Fruit fly (Drosophila melanogaster) whole organism, prepupa: ENCODE measurements around the gene CG14237.

Experiments used
- Blimp-1 ChIP-seq: fragments of 200-800 bp; sonication (Bioruptor generic); optimal IDR thresholded peaks from 3 replicates; lab custom pipeline; 2017; ENCODE audit warnings: missing biosample characterization, missing genetic modification characterization, mild to moderate bottlenecking, moderate library complexity, missing genetic modification reagents
- CG10631 ChIP-seq: fragments of 200-800 bp; sonication (Bioruptor generic); optimal IDR thresholded peaks from 2 replicates; lab custom pipeline; 2016; ENCODE audit warnings: missing biosample characterization, missing genetic modification characterization
- CG10669 ChIP-seq: fragments of 200-800 bp; sonication (Bioruptor generic); optimal IDR thresholded peaks from 3 replicates; lab custom pipeline; 2018; ENCODE audit warnings: missing biosample characterization, mild to moderate bottlenecking, missing genetic modification characterization, moderate library complexity
- CG11294 ChIP-seq: fragments of 200-800 bp; sonication (Bioruptor generic); IDR thresholded peaks from 2 replicates; pipeline ENCODE4 v1.3.6; 2022; ENCODE audit warnings: missing biosample characterization, missing genetic modification characterization
- CG11762 ChIP-seq: fragments of 200-800 bp; sonication (Bioruptor generic); optimal IDR thresholded peaks from 3 replicates; lab custom pipeline; 2016; ENCODE audit warnings: missing biosample characterization, missing genetic modification characterization; ENCODE audit not compliant: insufficient read depth
- CG15336 ChIP-seq: fragments of 200-800 bp; sonication (Bioruptor generic); IDR thresholded peaks from 2 replicates; pipeline ENCODE4 v1.3.6; 2022; ENCODE audit warnings: missing biosample characterization, missing genetic modification characterization
- CG16779 ChIP-seq: fragments of 200-800 bp; sonication (Bioruptor generic); optimal IDR thresholded peaks from 3 replicates; lab custom pipeline; 2017; ENCODE audit warnings: missing biosample characterization, mild to moderate bottlenecking, missing genetic modification characterization
- CG3032 ChIP-seq: fragments of 200-800 bp; optimal IDR thresholded peaks from 2 replicates; lab custom pipeline; 2019; ENCODE audit warnings: missing biosample characterization, mild to moderate bottlenecking, missing genetic modification characterization, moderate library complexity
- CG31627 ChIP-seq: fragments of 200-800 bp; sonication (Bioruptor generic); optimal IDR thresholded peaks from 3 replicates; lab custom pipeline; 2016; ENCODE audit warnings: missing biosample characterization, missing genetic modification characterization
- CG4318 ChIP-seq: fragments of 200-800 bp; sonication (Bioruptor generic); optimal IDR thresholded peaks from 3 replicates; lab custom pipeline; 2017; ENCODE audit warnings: missing biosample characterization, mild to moderate bottlenecking, missing genetic modification characterization
- CG6276 ChIP-seq: fragments of 200-800 bp; sonication (Bioruptor generic); optimal IDR thresholded peaks from 2 replicates; lab custom pipeline; 2017; ENCODE audit warnings: missing biosample characterization, mild to moderate bottlenecking, missing genetic modification characterization
- CG6808 ChIP-seq: fragments of 200-800 bp; sonication (Bioruptor generic); optimal IDR thresholded peaks from 3 replicates; lab custom pipeline; 2017; ENCODE audit warnings: missing biosample characterization, missing genetic modification characterization, mild to moderate bottlenecking, moderate library complexity, missing genetic modification reagents
- CG6854 ChIP-seq: fragments of 200-800 bp; sonication (Bioruptor generic); optimal IDR thresholded peaks from 2 replicates; lab custom pipeline; 2017; ENCODE audit warnings: missing biosample characterization, mild to moderate bottlenecking, missing genetic modification characterization
- CG7368 ChIP-seq: fragments of 200-800 bp; sonication (Bioruptor generic); optimal IDR thresholded peaks from 3 replicates; lab custom pipeline; 2016; ENCODE audit warnings: missing biosample characterization, missing genetic modification characterization
- CG8119 ChIP-seq: fragments of 200-800 bp; sonication (Bioruptor generic); IDR thresholded peaks from 3 replicates; pipeline ENCODE4 v1.3.6; 2022; ENCODE audit warnings: missing biosample characterization, missing genetic modification characterization
- CG8319 ChIP-seq: fragments of 200-800 bp; sonication (Bioruptor generic); optimal IDR thresholded peaks from 3 replicates; lab custom pipeline; 2016; ENCODE audit warnings: missing biosample characterization, missing genetic modification characterization
- CG9139 ChIP-seq: fragments of 200-800 bp; sonication (Bioruptor generic); optimal IDR thresholded peaks from 3 replicates; lab custom pipeline; 2017; ENCODE audit warnings: missing biosample characterization, mild to moderate bottlenecking, missing genetic modification characterization
- Eip78C ChIP-seq: fragments of 200-800 bp; sonication (Bioruptor generic); peaks from one replicate; lab custom pipeline; 2016; ENCODE audit warnings: missing biosample characterization, missing genetic modification characterization
- Eip93F ChIP-seq: fragments of 200-800 bp; sonication (Bioruptor generic); optimal IDR thresholded peaks from 2 replicates; lab custom pipeline; 2016; ENCODE audit warnings: missing biosample characterization, mild to moderate bottlenecking, missing genetic modification characterization
- Ets21C ChIP-seq: fragments of 200-800 bp; sonication (Bioruptor generic); optimal IDR thresholded peaks from 3 replicates; lab custom pipeline; 2016; ENCODE audit warnings: missing biosample characterization, missing genetic modification characterization
- Ets96B ChIP-seq: fragments of 200-800 bp; optimal IDR thresholded peaks from 2 replicates; lab custom pipeline; 2019; ENCODE audit warnings: missing biosample characterization, mild to moderate bottlenecking, missing genetic modification characterization, moderate library complexity
- Hr38 ChIP-seq: sonication (Bioruptor generic); optimal IDR thresholded peaks from 2 replicates; lab custom pipeline; 2016; ENCODE audit warnings: missing biosample characterization, missing genetic modification characterization
- Hr39 ChIP-seq: fragments of 200-800 bp; sonication (Bioruptor generic); optimal IDR thresholded peaks from 2 replicates; lab custom pipeline; 2016; ENCODE audit warnings: missing biosample characterization, missing genetic modification characterization
- Hr4 ChIP-seq: fragments of 200-800 bp; sonication (Bioruptor generic); optimal IDR thresholded peaks from 3 replicates; lab custom pipeline; 2016; ENCODE audit warnings: missing biosample characterization, missing genetic modification characterization
- Lpt ChIP-seq: fragments of 200-800 bp; sonication (Bioruptor generic); optimal IDR thresholded peaks from 3 replicates; lab custom pipeline; 2016; ENCODE audit warnings: missing biosample characterization, missing genetic modification characterization
- Met ChIP-seq: fragments of 200-800 bp; sonication (Bioruptor generic); optimal IDR thresholded peaks from 3 replicates; lab custom pipeline; 2016; ENCODE audit warnings: missing biosample characterization, missing genetic modification characterization
- Smox ChIP-seq: fragments of 200-800 bp; sonication (Bioruptor generic); optimal IDR thresholded peaks from 3 replicates; lab custom pipeline; 2016; ENCODE audit warnings: missing biosample characterization, missing genetic modification characterization
- Sox102F ChIP-seq: fragments of 200-800 bp; sonication (Bioruptor generic); optimal IDR thresholded peaks from 2 replicates; lab custom pipeline; 2016; ENCODE audit warnings: missing biosample characterization, mild to moderate bottlenecking, missing genetic modification characterization
- Sox14 ChIP-seq: fragments of 200-800 bp; sonication (Bioruptor generic); optimal IDR thresholded peaks from 3 replicates; lab custom pipeline; 2016; ENCODE audit warnings: missing biosample characterization, missing genetic modification characterization
- Sox15 ChIP-seq: fragments of 200-800 bp; sonication (Bioruptor generic); optimal IDR thresholded peaks from 3 replicates; lab custom pipeline; 2016; ENCODE audit warnings: missing biosample characterization, missing genetic modification characterization
- achi ChIP-seq: fragments of 200-800 bp; sonication (Bioruptor generic); optimal IDR thresholded peaks from 3 replicates; lab custom pipeline; 2016; ENCODE audit warnings: missing biosample characterization, missing genetic modification characterization
- acj6 ChIP-seq: fragments of 200-800 bp; sonication (Bioruptor generic); optimal IDR thresholded peaks from 3 replicates; lab custom pipeline; 2016; ENCODE audit warnings: missing biosample characterization, missing genetic modification characterization
- cyc ChIP-seq: fragments of 200-800 bp; sonication (Bioruptor generic); optimal IDR thresholded peaks from 3 replicates; lab custom pipeline; 2016; ENCODE audit warnings: missing biosample characterization, missing genetic modification characterization
- dac ChIP-seq: fragments of 200-800 bp; sonication (Bioruptor generic); optimal IDR thresholded peaks from 2 replicates; lab custom pipeline; 2017; ENCODE audit warnings: missing biosample characterization, mild to moderate bottlenecking, missing genetic modification characterization
- dsx ChIP-seq: fragments of 200-800 bp; optimal IDR thresholded peaks from 3 replicates; lab custom pipeline; 2019; ENCODE audit warnings: missing biosample characterization, mild to moderate bottlenecking, missing genetic modification characterization, moderate library complexity; ENCODE audit not compliant: poor library complexity, severe bottlenecking
- eg ChIP-seq: fragments of 200-800 bp; sonication (Bioruptor generic); IDR thresholded peaks from 3 replicates; pipeline ENCODE4 v1.3.6; 2022; ENCODE audit warnings: missing biosample characterization, missing genetic modification characterization
- esn ChIP-seq: fragments of 200-800 bp; sonication (Bioruptor generic); optimal IDR thresholded peaks from 2 replicates; lab custom pipeline; 2016; ENCODE audit warnings: missing biosample characterization, mild to moderate bottlenecking, missing genetic modification characterization, moderate library complexity
- fd59A ChIP-seq: fragments of 200-800 bp; sonication (Bioruptor generic); optimal IDR thresholded peaks from 2 replicates; lab custom pipeline; 2017; ENCODE audit warnings: missing biosample characterization, mild to moderate bottlenecking, missing genetic modification characterization, missing genetic modification reagents
- fd85E ChIP-seq: fragments of 200-800 bp; sonication (Bioruptor generic); optimal IDR thresholded peaks from 3 replicates; lab custom pipeline; 2016; ENCODE audit warnings: missing biosample characterization, missing genetic modification characterization
- fkh ChIP-seq: fragments of 200-800 bp; sonication (Bioruptor generic); optimal IDR thresholded peaks from 3 replicates; lab custom pipeline; 2017; ENCODE audit warnings: missing biosample characterization, mild to moderate bottlenecking, missing genetic modification characterization, moderate library complexity
- lz ChIP-seq: fragments of 200-800 bp; sonication (Bioruptor generic); optimal IDR thresholded peaks from 3 replicates; lab custom pipeline; 2016; ENCODE audit warnings: missing biosample characterization, missing genetic modification characterization
- net ChIP-seq: fragments of 200-800 bp; sonication (Bioruptor generic); optimal IDR thresholded peaks from 3 replicates; lab custom pipeline; 2016; ENCODE audit warnings: missing biosample characterization, missing genetic modification characterization
- pdm3 ChIP-seq: fragments of 200-800 bp; sonication (Bioruptor generic); optimal IDR thresholded peaks from 3 replicates; lab custom pipeline; 2016; ENCODE audit warnings: missing biosample characterization, missing genetic modification characterization
- spab ChIP-seq: fragments of 200-800 bp; sonication (Bioruptor generic); optimal IDR thresholded peaks from 2 replicates; lab custom pipeline; 2017; ENCODE audit warnings: missing biosample characterization, mild to moderate bottlenecking, missing genetic modification characterization, missing genetic modification reagents
- ss ChIP-seq, 2 experiments: fragments of 200-800 bp; sonication (Bioruptor generic); optimal IDR thresholded peaks; 2 replicates in 1 of 2; 3 replicates in 1 of 2; lab custom pipeline; 2017 to 2018; ENCODE audit warnings: mild to moderate bottlenecking in 2 of 2, missing biosample characterization in 2 of 2, missing genetic modification characterization in 2 of 2, moderate library complexity in 1 of 2
- svp ChIP-seq: fragments of 200-800 bp; sonication (Bioruptor generic); peaks from one replicate; lab custom pipeline; 2016; ENCODE audit warnings: missing biosample characterization, missing genetic modification characterization
- topi ChIP-seq: fragments of 200-800 bp; sonication (Bioruptor generic); optimal IDR thresholded peaks from 3 replicates; lab custom pipeline; 2016; ENCODE audit warnings: missing biosample characterization, missing genetic modification characterization
- vri ChIP-seq: fragments of 200-800 bp; sonication (Bioruptor generic); optimal IDR thresholded peaks from 3 replicates; lab custom pipeline; 2016; ENCODE audit warnings: missing biosample characterization, mild to moderate bottlenecking, missing genetic modification characterization

Gene CG14237

DNA sequence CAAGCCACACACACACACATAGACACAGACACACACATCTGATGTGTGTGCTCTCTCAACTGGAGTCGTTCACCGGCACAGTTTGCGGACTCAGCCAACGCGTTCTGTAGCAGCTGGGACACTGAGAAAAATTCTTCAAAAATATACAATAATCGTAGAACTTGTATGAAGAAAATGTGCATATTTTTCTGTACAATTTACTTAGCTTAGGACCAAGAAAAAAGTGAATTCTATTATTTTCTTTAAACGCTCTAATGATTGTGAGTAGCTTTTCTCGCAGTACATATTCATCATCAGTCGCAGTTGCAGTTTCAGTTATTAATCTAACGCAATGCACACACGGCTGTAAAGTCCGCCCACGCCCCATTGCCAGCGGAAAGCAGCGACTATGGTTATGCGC, 39.7 kb downstream of the CG14237 start (continued):
- TF ChIP-seq Sox102F (no peak), vri (GFP tag; lab: Kevin White, UChicago) (no peak), CG16779 (tag; lab: Kevin White, UChicago) (peak; percentile 41), Met (GFP tag; lab: Kevin White, UChicago) (peak; percentile 4), CG11762 (GFP tag; lab: Kevin White, UChicago) (peak; percentile 45), CG10631 (GFP tag; lab: Kevin White, UChicago) (peak; percentile 61), CG10669 (GFP tag; lab: Kevin White, UChicago) (peak; percentile 58), net (peak; percentile 31), lz (GFP tag; lab: Kevin White, UChicago) (no peak), Hr39 (GFP tag; lab: Kevin White, UChicago) (no peak)

DNA sequence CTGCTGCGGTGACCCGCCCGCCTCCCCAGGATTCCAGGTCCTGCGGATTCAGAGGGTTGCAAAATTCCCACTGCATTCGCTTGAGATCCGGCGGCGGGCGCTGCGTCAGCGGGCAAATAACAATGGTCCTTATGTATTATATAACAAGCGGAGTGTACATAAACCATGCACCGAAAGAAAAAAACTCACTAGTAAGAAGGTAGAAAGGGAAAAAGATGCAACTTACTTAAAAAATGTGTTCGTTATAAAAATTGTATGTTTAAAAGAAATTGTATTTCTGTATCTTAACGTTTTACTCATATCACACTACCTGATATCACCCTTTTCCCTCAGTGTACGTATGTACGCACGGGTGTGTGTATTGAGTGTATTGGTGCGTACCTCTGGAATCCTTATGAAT, 42.5 kb downstream of the CG14237 start:
- TF ChIP-seq Hr4 (GFP tag; lab: Kevin White, UChicago) = peak; percentile 52
- TF ChIP-seq vri (GFP tag; lab: Kevin White, UChicago) = peak; percentile 81
- TF ChIP-seq pdm3 = peak; percentile 68
- no peak for TF ChIP-seq dac (GFP tag; lab: Kevin White, UChicago)
- TF ChIP-seq CG10631 (GFP tag; lab: Kevin White, UChicago) = peak; percentile 61
- TF ChIP-seq Blimp-1 (GFP tag; lab: Kevin White, UChicago) = peak; percentile 29
- peak; percentile 21 to 76 for TF ChIP-seq ss (GFP tag; optimal IDR thresholded peaks at IDR 0.05; lab: Kevin White, UChicago)
- TF ChIP-seq spab (GFP tag; lab: Kevin White, UChicago) = peak; percentile 66
- peak; percentile 21 for TF ChIP-seq CG7368 (GFP tag; lab: Kevin White, UChicago)
- peak; percentile 45 for TF ChIP-seq fd59A (GFP tag; lab: Kevin White, UChicago)
- TF ChIP-seq CG8119 = no peak
- peak; percentile 89 for TF ChIP-seq svp (GFP tag; lab: Kevin White, UChicago)
- TF ChIP-seq fkh (GFP tag; lab: Kevin White, UChicago) = no peak
- TF ChIP-seq Ets21C = peak; percentile 66
- peak; percentile 76 for TF ChIP-seq acj6 (GFP tag; lab: Kevin White, UChicago)
- peak; percentile 75 for TF ChIP-seq Ets96B (tag; lab: Kevin White, UChicago)
- TF ChIP-seq Sox14 (GFP tag; lab: Kevin White, UChicago) = peak; percentile 74
- peak; percentile 75 for TF ChIP-seq topi
- peak; percentile 57 for TF ChIP-seq dsx (GFP tag; lab: Kevin White, UChicago)
- peak; percentile 72 for TF ChIP-seq CG6808 (GFP tag; lab: Kevin White, UChicago)
- TF ChIP-seq CG9139 (GFP tag; lab: Kevin White, UChicago) = peak; percentile 52
- no peak for TF ChIP-seq Hr38 (GFP tag; lab: Kevin White, UChicago)
- peak; percentile 77 for TF ChIP-seq Met (GFP tag; lab: Kevin White, UChicago)
- no peak for TF ChIP-seq CG11294
- TF ChIP-seq CG15336 = 0 out of 2 replicates have a peak, but pooled peaks have one; percentile 25
- peak; percentile 50 for TF ChIP-seq Sox15
- TF ChIP-seq net = peak; percentile 34
- no peak for TF ChIP-seq CG6276
- no peak for TF ChIP-seq Lpt (GFP tag; lab: Kevin White, UChicago)
- TF ChIP-seq achi (GFP tag; lab: Kevin White, UChicago) = peak; percentile 69
- TF ChIP-seq eg = peak; percentile 49; the same call in 2 of the 3 replicates
- no peak for TF ChIP-seq fd85E (GFP tag; lab: Kevin White, UChicago)
- TF ChIP-seq CG6854 (GFP tag; lab: Kevin White, UChicago) = peak; percentile 36
- no peak for TF ChIP-seq Eip93F (GFP tag; lab: Kevin White, UChicago)
- peak; percentile 72 for TF ChIP-seq Smox
- peak; percentile 64 for TF ChIP-seq CG10669 (GFP tag; lab: Kevin White, UChicago)
- peak; percentile 85 for TF ChIP-seq esn (GFP tag; lab: Kevin White, UChicago)
- no peak for TF ChIP-seq CG4318 (GFP tag; lab: Kevin White, UChicago)
- TF ChIP-seq lz (GFP tag; lab: Kevin White, UChicago) = peak; percentile 80
- peak; percentile 92 for TF ChIP-seq Eip78C
- TF ChIP-seq cyc = peak; percentile 77
- peak; percentile 45 for TF ChIP-seq CG16779 (tag; lab: Kevin White, UChicago)
- TF ChIP-seq CG3032 = peak; percentile 70
- peak; percentile 30 for TF ChIP-seq CG8319 (GFP tag; lab: Kevin White, UChicago)
- peak; percentile 80 for TF ChIP-seq CG31627 (GFP tag; lab: Kevin White, UChicago)
- peak; percentile 55 for TF ChIP-seq CG11762 (GFP tag; lab: Kevin White, UChicago)
